Worm (Caenorhabditis elegans) whole organism, mixed stage, embryonic: ENCODE data around the gene bath-33.
A peak's percentile ranks its signal among the peaks of the same experiment; 100 is the strongest.

ENCODE experiments used
- M03D4.4 ChIP-seq: sonication (generic microtip); optimal IDR thresholded peaks from 2 replicates; lab custom pipeline; 2017; ENCODE audit warnings: mild to moderate bottlenecking, missing genetic modification characterization, missing compliant biosample characterization
- bed-3 ChIP-seq: fragments of 200-800 bp; sonication (Bioruptor generic); optimal IDR thresholded peaks from 3 replicates; lab custom pipeline; 2018; ENCODE audit warnings: mild to moderate bottlenecking, missing genetic modification characterization, moderate library complexity, missing compliant biosample characterization
- blmp-1 ChIP-seq: fragments of 150-350 bp; optimal IDR thresholded peaks from 2 replicates; lab custom pipeline; 2014; ENCODE audit warnings: missing biosample characterization, missing genetic modification characterization
- ceh-39 ChIP-seq: fragments of 150-350 bp; optimal IDR thresholded peaks from 2 replicates; lab custom pipeline; 2014; ENCODE audit warnings: missing biosample characterization, missing genetic modification characterization
- ceh-43 ChIP-seq: fragments of 200-800 bp; sonication (Bioruptor generic); optimal IDR thresholded peaks from 2 replicates; lab custom pipeline; 2018; ENCODE audit warnings: mild to moderate bottlenecking, missing genetic modification characterization, moderate library complexity, missing compliant biosample characterization
- ceh-83 ChIP-seq: fragments of 200-800 bp; sonication (Bioruptor generic); optimal IDR thresholded peaks from 2 replicates; lab custom pipeline; 2018; ENCODE audit warnings: mild to moderate bottlenecking, missing genetic modification characterization, missing compliant biosample characterization
- ces-1 ChIP-seq: fragments of 150-350 bp; optimal IDR thresholded peaks from 2 replicates; lab custom pipeline; 2014; ENCODE audit warnings: missing biosample characterization, missing genetic modification reagents, missing genetic modification characterization
- cnd-1 ChIP-seq: fragments of 200-800 bp; sonication (Bioruptor generic); optimal IDR thresholded peaks from 2 replicates; lab custom pipeline; 2018; ENCODE audit warnings: mild to moderate bottlenecking, missing genetic modification characterization, missing compliant biosample characterization
- drap-1 ChIP-seq: fragments of 200-800 bp; sonication (Bioruptor generic); optimal IDR thresholded peaks from 3 replicates; lab custom pipeline; 2018; ENCODE audit warnings: mild to moderate bottlenecking, missing genetic modification characterization, missing compliant biosample characterization
- elt-1 ChIP-seq: sonication (generic microtip); optimal IDR thresholded peaks from 2 replicates; lab custom pipeline; 2017; ENCODE audit warnings: missing genetic modification characterization, mild to moderate bottlenecking, missing compliant biosample characterization, antibody characterized with exemption, moderate library complexity, borderline replicate concordance; ENCODE audit not compliant: insufficient read depth
- elt-3 ChIP-seq: fragments of 150-350 bp; optimal IDR thresholded peaks from 2 replicates; lab custom pipeline; 2014; ENCODE audit warnings: missing biosample characterization, missing genetic modification characterization
- flh-1 ChIP-seq: fragments of 200-800 bp; sonication (Bioruptor generic); optimal IDR thresholded peaks from 2 replicates; lab custom pipeline; 2018; ENCODE audit warnings: mild to moderate bottlenecking, missing genetic modification characterization, moderate library complexity, missing compliant biosample characterization
- ham-2 ChIP-seq: fragments of 200-800 bp; sonication (Bioruptor generic); optimal IDR thresholded peaks from 2 replicates; lab custom pipeline; 2018; ENCODE audit warnings: mild to moderate bottlenecking, missing genetic modification characterization, missing compliant biosample characterization
- hlh-1 ChIP-seq: fragments of 150-350 bp; optimal IDR thresholded peaks from 2 replicates; lab custom pipeline; 2014; ENCODE audit warnings: missing biosample characterization, missing genetic modification reagents, missing genetic modification characterization
- lin-13 ChIP-seq: fragments of 150-350 bp; optimal IDR thresholded peaks from 2 replicates; lab custom pipeline; 2014; ENCODE audit warnings: missing biosample characterization, missing genetic modification characterization
- lin-32 ChIP-seq: fragments of 200-800 bp; sonication (Bioruptor generic); optimal IDR thresholded peaks from 2 replicates; lab custom pipeline; 2018; ENCODE audit warnings: mild to moderate bottlenecking, missing genetic modification characterization, missing compliant biosample characterization
- mab-5 ChIP-seq: fragments of 150-350 bp; optimal IDR thresholded peaks from 2 replicates; lab custom pipeline; 2014; ENCODE audit warnings: missing biosample characterization, missing genetic modification characterization
- mep-1 ChIP-seq: fragments of 150-350 bp; optimal IDR thresholded peaks from 2 replicates; lab custom pipeline; 2017; ENCODE audit warnings: missing biosample characterization, missing genetic modification reagents, missing genetic modification characterization, inconsistent platforms
- mls-2 ChIP-seq: sonication (generic microtip); optimal IDR thresholded peaks from 2 replicates; lab custom pipeline; 2016; ENCODE audit warnings: mild to moderate bottlenecking, missing genetic modification characterization, moderate library complexity, missing compliant biosample characterization
- nhr-12 ChIP-seq: fragments of 150-350 bp; optimal IDR thresholded peaks from 2 replicates; lab custom pipeline; 2014; ENCODE audit warnings: missing biosample characterization, missing genetic modification characterization
- nhr-2 ChIP-seq: fragments of 150-350 bp; optimal IDR thresholded peaks from 2 replicates; lab custom pipeline; 2014; ENCODE audit warnings: missing biosample characterization, missing genetic modification characterization
- nhr-237 ChIP-seq: fragments of 150-350 bp; optimal IDR thresholded peaks from 2 replicates; lab custom pipeline; 2014; ENCODE audit warnings: missing biosample characterization, missing genetic modification characterization
- nhr-28 ChIP-seq: fragments of 150-350 bp; optimal IDR thresholded peaks from 2 replicates; lab custom pipeline; 2014; ENCODE audit warnings: missing biosample characterization, missing genetic modification characterization
- nhr-76 ChIP-seq: sonication (generic microtip); optimal IDR thresholded peaks from 2 replicates; lab custom pipeline; 2017; ENCODE audit warnings: missing biosample characterization, missing genetic modification characterization
- pha-4 ChIP-seq: fragments of 150-350 bp; optimal IDR thresholded peaks from 2 replicates; lab custom pipeline; 2018; ENCODE audit warnings: missing biosample characterization, missing genetic modification reagents, missing genetic modification characterization
- sem-2 ChIP-seq: fragments of 200-800 bp; sonication (Bioruptor generic); optimal IDR thresholded peaks from 2 replicates; lab custom pipeline; 2018; ENCODE audit warnings: mild to moderate bottlenecking, missing genetic modification characterization, missing compliant biosample characterization
- snpc-4 ChIP-seq: fragments of 150-350 bp; optimal IDR thresholded peaks from 2 replicates; lab custom pipeline; 2014; ENCODE audit warnings: missing biosample characterization, missing genetic modification characterization
- sptf-1 ChIP-seq: sonication (generic microtip); optimal IDR thresholded peaks from 2 replicates; lab custom pipeline; 2017; ENCODE audit warnings: mild to moderate bottlenecking, missing genetic modification characterization, moderate library complexity, missing compliant biosample characterization
- tbx-8 ChIP-seq: fragments of 200-800 bp; sonication (Bioruptor generic); optimal IDR thresholded peaks from 2 replicates; lab custom pipeline; 2018; ENCODE audit warnings: mild to moderate bottlenecking, missing genetic modification characterization, moderate library complexity, missing compliant biosample characterization
- unc-120 ChIP-seq: sonication (generic microtip); optimal IDR thresholded peaks from 2 replicates; lab custom pipeline; 2017; ENCODE audit warnings: missing genetic modification characterization, missing compliant biosample characterization; ENCODE audit not compliant: poor library complexity, severe bottlenecking
- unc-39 ChIP-seq: fragments of 150-350 bp; optimal IDR thresholded peaks from 2 replicates; lab custom pipeline; 2014; ENCODE audit warnings: missing biosample characterization, missing genetic modification characterization
- unc-62 ChIP-seq: fragments of 150-350 bp; optimal IDR thresholded peaks from 2 replicates; lab custom pipeline; 2014; ENCODE audit warnings: missing biosample characterization, missing genetic modification reagents, missing genetic modification characterization
- zip-8 ChIP-seq: fragments of 150-350 bp; optimal IDR thresholded peaks from 2 replicates; lab custom pipeline; 2014; ENCODE audit warnings: missing biosample characterization, missing genetic modification characterization
- ztf-11 ChIP-seq: fragments of 150-350 bp; optimal IDR thresholded peaks from 2 replicates; lab custom pipeline; 2014; ENCODE audit warnings: missing biosample characterization, missing genetic modification characterization

Gene bath-33

ce11 chrII:1607575-1607974 lies 1.6 kb upstream of the bath-33 start:
- no peak for TF ChIP-seq cnd-1 (tag; lab: Kevin White, UChicago)
- TF ChIP-seq zip-8 (tag; lab: Kevin White, UChicago), result no peak
- no peak for TF ChIP-seq unc-62 (GFP tag; lab: Kevin White, UChicago)
- no peak for TF ChIP-seq M03D4.4 (tag; lab: Kevin White, UChicago)
- no peak for TF ChIP-seq nhr-237 (tag; lab: Kevin White, UChicago)
- no peak for TF ChIP-seq pha-4 (tag; lab: Kevin White, UChicago)
- no peak for TF ChIP-seq mep-1
- TF ChIP-seq sptf-1 (tag; lab: Kevin White, UChicago), result no peak
- TF ChIP-seq bed-3 (GFP tag; lab: Kevin White, UChicago), result no peak

- TF ChIP-seq elt-1 (tag; lab: Kevin White, UChicago) (peak; percentile 73), ceh-39 (no peak)
These were observed 969 bp downstream of the bath-33 start for ce11 chrII:1605010-1605409.

DNA sequence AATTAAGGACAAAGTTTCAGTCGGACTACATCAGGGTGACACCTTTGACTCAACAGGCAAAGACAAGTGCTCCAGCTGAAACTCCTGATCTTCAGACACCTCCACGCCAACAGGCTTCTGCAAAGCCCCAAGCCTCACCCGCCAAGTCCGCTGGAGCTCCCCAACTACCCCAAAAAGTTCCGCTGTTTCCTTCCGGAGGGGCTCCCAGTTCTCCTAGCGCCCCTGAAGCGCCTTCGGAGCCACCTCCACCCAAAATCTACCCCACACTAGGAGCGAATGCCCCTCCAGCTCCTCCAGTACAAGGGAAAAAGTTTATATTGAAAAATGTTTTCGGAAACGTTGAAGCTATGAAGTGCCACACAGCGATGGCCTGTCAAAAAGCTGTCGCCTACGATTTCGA lies 2.9 kb downstream of the bath-33 start:
- TF ChIP-seq tbx-8 (GFP tag; lab: Kevin White, UChicago), result no peak
- TF ChIP-seq nhr-28 (tag; lab: Kevin White, UChicago), result no peak
- no peak for TF ChIP-seq mab-5 (tag; lab: Kevin White, UChicago)
- TF ChIP-seq ces-1 (GFP tag; lab: Kevin White, UChicago), result no peak
- no peak for TF ChIP-seq snpc-4 (tag; lab: Kevin White, UChicago)
- no peak for TF ChIP-seq sptf-1 (tag; lab: Kevin White, UChicago)
- TF ChIP-seq M03D4.4 (tag; lab: Kevin White, UChicago), result no peak
- no peak for TF ChIP-seq bed-3 (GFP tag; lab: Kevin White, UChicago)
- no peak for TF ChIP-seq blmp-1
- TF ChIP-seq unc-120 (tag; lab: Kevin White, UChicago), result no peak
- TF ChIP-seq nhr-237 (tag; lab: Kevin White, UChicago), result no peak
- TF ChIP-seq pha-4 (tag; lab: Kevin White, UChicago), result no peak
- no peak for TF ChIP-seq sem-2
- no peak for TF ChIP-seq elt-3 (tag; lab: Kevin White, UChicago)
- TF ChIP-seq hlh-1 (tag; lab: Kevin White, UChicago), result no peak
- TF ChIP-seq mep-1, result no peak
- TF ChIP-seq unc-39 (tag; lab: Kevin White, UChicago), result no peak
- TF ChIP-seq mls-2 (tag; lab: Kevin White, UChicago), result no peak
- TF ChIP-seq drap-1 (GFP tag; lab: Kevin White, UChicago), result no peak
- no peak for TF ChIP-seq cnd-1 (tag; lab: Kevin White, UChicago)

ce11 chrII:1601507-1601906 lies 4.5 kb downstream of the bath-33 start, which contains the start of gene bath-47:
bath-47 (plus strand) TSS chrII:1601811.
- TF ChIP-seq mab-5 (tag; lab: Kevin White, UChicago) (no peak), nhr-12 (tag; lab: Kevin White, UChicago) (no peak), ceh-83 (GFP tag; lab: Kevin White, UChicago) (no peak), nhr-28 (tag; lab: Kevin White, UChicago) (no peak), ztf-11 (tag; lab: Kevin White, UChicago) (no peak), M03D4.4 (tag; lab: Kevin White, UChicago) (no peak), ceh-43 (GFP tag; lab: Kevin White, UChicago) (no peak), bed-3 (GFP tag; lab: Kevin White, UChicago) (no peak), unc-39 (tag; lab: Kevin White, UChicago) (no peak), nhr-76 (tag; lab: Kevin White, UChicago) (no peak), sem-2 (no peak), nhr-237 (tag; lab: Kevin White, UChicago) (no peak), ham-2 (GFP tag; lab: Kevin White, UChicago) (no peak), flh-1 (GFP tag; lab: Kevin White, UChicago) (no peak), zip-8 (tag; lab: Kevin White, UChicago) (no peak), snpc-4 (tag; lab: Kevin White, UChicago) (no peak)
- TF ChIP-seq, all 35 proteins: peak for 0

DNA sequence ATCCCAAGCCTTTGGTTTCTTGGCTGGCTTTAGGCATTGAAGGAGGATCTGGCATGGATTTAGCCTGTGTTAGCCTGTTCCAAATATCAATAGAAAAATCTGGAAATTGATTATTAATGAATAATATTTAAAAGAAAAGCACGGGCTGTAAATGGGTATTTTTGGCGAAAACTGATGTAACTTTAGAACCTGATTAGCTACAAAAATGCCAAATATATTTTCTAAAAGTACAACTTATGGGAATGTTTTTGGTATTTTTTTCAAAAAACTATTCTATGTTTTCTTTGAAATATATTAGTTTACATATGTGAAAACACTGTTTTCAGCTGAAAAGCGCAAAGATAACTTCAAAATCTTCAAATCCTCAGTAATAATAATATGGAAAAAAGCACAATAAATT lies 5.3 kb downstream of the bath-33 start, which contains the start of gene bath-26:
bath-26 (minus strand) TSS at position 101 of the 400 bp plus-strand sequence.
- TF ChIP-seq M03D4.4 (tag; lab: Kevin White, UChicago), result no peak
- TF ChIP-seq nhr-2 (tag; lab: Kevin White, UChicago), result no peak
- no peak for TF ChIP-seq sem-2
- no peak for TF ChIP-seq lin-32 (GFP tag; lab: Kevin White, UChicago)
- no peak for TF ChIP-seq elt-1 (tag; lab: Kevin White, UChicago)
- no peak for TF ChIP-seq mls-2 (tag; lab: Kevin White, UChicago)
- no peak for TF ChIP-seq ztf-11 (tag; lab: Kevin White, UChicago)
- no peak for TF ChIP-seq nhr-76 (tag; lab: Kevin White, UChicago)
- TF ChIP-seq elt-3 (tag; lab: Kevin White, UChicago), result no peak
- TF ChIP-seq ham-2 (GFP tag; lab: Kevin White, UChicago), result no peak
- TF ChIP-seq unc-62 (GFP tag; lab: Kevin White, UChicago), result no peak
- no peak for TF ChIP-seq blmp-1
- no peak for TF ChIP-seq snpc-4 (tag; lab: Kevin White, UChicago)
- no peak for TF ChIP-seq ceh-39
- TF ChIP-seq lin-13, result no peak
- no peak for TF ChIP-seq bed-3 (GFP tag; lab: Kevin White, UChicago)
- TF ChIP-seq, all 35 proteins: peak for 0
